Worm (Caenorhabditis elegans) whole organism, L1 larva: Measurements from ENCODE around the gene oac-42.

ENCODE experiments used
- lir-3 ChIP-seq: sonication (generic microtip); optimal IDR thresholded peaks from 2 replicates; lab custom pipeline; 2016; ENCODE audit warnings: mild to moderate bottlenecking, missing genetic modification characterization, moderate library complexity, missing compliant biosample characterization; ENCODE audit not compliant: poor library complexity
- mep-1 ChIP-seq: fragments of 150-350 bp; optimal IDR thresholded peaks from 2 replicates; lab custom pipeline; 2014; ENCODE audit warnings: missing biosample characterization, missing genetic modification characterization
- nhr-11 ChIP-seq: fragments of 150-350 bp; optimal IDR thresholded peaks from 2 replicates; lab custom pipeline; 2014; ENCODE audit warnings: missing biosample characterization, missing genetic modification characterization
- nhr-20 ChIP-seq: sonication (generic microtip); optimal IDR thresholded peaks from 2 replicates; lab custom pipeline; 2016; ENCODE audit warnings: mild to moderate bottlenecking, missing genetic modification characterization, missing compliant biosample characterization
- nhr-28 ChIP-seq: fragments of 150-350 bp; optimal IDR thresholded peaks from 2 replicates; lab custom pipeline; 2014; ENCODE audit warnings: missing biosample characterization, missing genetic modification characterization
- nhr-77 ChIP-seq: fragments of 150-350 bp; optimal IDR thresholded peaks from 2 replicates; lab custom pipeline; 2014; ENCODE audit warnings: missing biosample characterization, missing genetic modification characterization
- tbx-2 ChIP-seq: sonication (generic microtip); optimal IDR thresholded peaks from 2 replicates; lab custom pipeline; 2016; ENCODE audit warnings: missing genetic modification characterization, missing compliant biosample characterization
- unc-130 ChIP-seq: fragments of 150-350 bp; optimal IDR thresholded peaks from 2 replicates; lab custom pipeline; 2017; ENCODE audit warnings: missing biosample characterization, missing genetic modification characterization, inconsistent platforms
- ztf-4 ChIP-seq: fragments of 150-350 bp; optimal IDR thresholded peaks from 2 replicates; lab custom pipeline; 2014; ENCODE audit warnings: missing biosample characterization, missing genetic modification characterization

DNA sequence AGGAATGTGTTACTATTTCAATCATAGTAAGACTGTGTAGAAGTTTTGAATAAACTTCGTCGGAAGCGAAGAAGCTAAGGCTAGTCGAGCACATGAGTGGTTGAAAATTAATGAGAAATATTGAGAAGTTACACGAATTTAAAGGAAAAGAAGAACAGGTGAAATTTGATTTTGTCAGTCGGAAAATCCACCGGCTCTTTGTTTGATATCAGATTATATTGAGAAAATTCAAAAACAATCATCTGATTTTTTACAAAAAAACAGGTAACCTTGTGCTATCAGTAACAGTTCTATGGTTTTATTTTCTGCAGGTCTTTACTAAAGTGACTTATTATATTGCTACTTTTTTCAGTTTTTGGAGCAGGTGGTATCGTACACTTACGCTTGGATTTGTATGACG, 26.3 kb downstream of the oac-42 start, which contains the start of gene srh-148:
- no peak for TF ChIP-seq nhr-28 (tag; lab: Kevin White, UChicago)
- TF ChIP-seq unc-130 (tag; lab: Kevin White, UChicago) = no peak
- no peak for TF ChIP-seq ztf-4 (tag; lab: Kevin White, UChicago)
- no peak for TF ChIP-seq nhr-11 (tag; lab: Kevin White, UChicago)
- no peak for TF ChIP-seq lir-3 (tag; lab: Kevin White, UChicago)
- no peak for TF ChIP-seq nhr-20
- no peak for TF ChIP-seq tbx-2 (tag; lab: Kevin White, UChicago)
- TF ChIP-seq nhr-77 (tag; lab: Kevin White, UChicago) = no peak
- no peak for TF ChIP-seq mep-1 (tag; lab: Kevin White, UChicago)
